Worm (Caenorhabditis elegans) whole organism, late embryonic: ENCODE results near the gene T13C2.2.

Experiments
- C08G9.2 ChIP-seq: sonication (generic microtip); optimal IDR thresholded peaks from 2 replicates; lab custom pipeline; 2016; ENCODE audit warnings: mild to moderate bottlenecking, missing genetic modification characterization, moderate library complexity, missing compliant biosample characterization
- ceh-24 ChIP-seq: sonication (generic microtip); optimal IDR thresholded peaks from 2 replicates; lab custom pipeline; 2016; ENCODE audit warnings: mild to moderate bottlenecking, missing genetic modification characterization, missing compliant biosample characterization
- ceh-31 ChIP-seq: sonication (generic microtip); optimal IDR thresholded peaks from 2 replicates; lab custom pipeline; 2016; ENCODE audit warnings: missing genetic modification characterization, missing compliant biosample characterization
- mec-3 ChIP-seq: sonication (generic microtip); optimal IDR thresholded peaks from 2 replicates; lab custom pipeline; 2016; ENCODE audit warnings: borderline replicate concordance, missing genetic modification characterization, missing compliant biosample characterization
- nfya-1 ChIP-seq: sonication (generic microtip); optimal IDR thresholded peaks from 2 replicates; lab custom pipeline; 2017; ENCODE audit warnings: missing genetic modification characterization, mild to moderate bottlenecking, missing compliant biosample characterization, antibody characterized with exemption, moderate library complexity
- pha-2 ChIP-seq: sonication (generic microtip); optimal IDR thresholded peaks from 2 replicates; lab custom pipeline; 2017; ENCODE audit warnings: mild to moderate bottlenecking, missing genetic modification characterization, missing compliant biosample characterization
- pha-4 ChIP-seq: fragments of 150-350 bp; optimal IDR thresholded peaks from 2 replicates; lab custom pipeline; 2018; ENCODE audit warnings: missing biosample characterization, missing genetic modification reagents, missing genetic modification characterization
- ttx-3 ChIP-seq: sonication (generic microtip); optimal IDR thresholded peaks from 2 replicates; lab custom pipeline; 2016; ENCODE audit warnings: missing genetic modification reagents, missing genetic modification characterization, missing compliant biosample characterization

DNA sequence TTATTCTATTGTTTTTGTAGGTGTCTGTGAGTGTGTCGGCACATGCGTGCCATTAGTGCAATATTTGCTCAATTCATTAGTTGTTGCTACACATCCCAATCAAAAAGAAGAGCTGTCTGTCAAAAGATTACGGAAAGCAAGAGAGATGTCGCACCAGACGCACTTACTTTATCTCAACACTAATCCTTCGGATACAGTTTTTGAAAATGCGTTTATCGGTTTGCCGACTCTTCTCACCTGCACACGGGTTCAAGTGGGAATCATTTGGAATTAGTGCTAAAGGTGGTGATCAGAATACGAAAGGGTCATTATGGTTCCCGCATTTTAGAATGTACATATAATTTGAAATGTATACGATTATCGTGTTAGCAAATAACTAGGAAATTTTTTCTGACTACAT is 9.3 kb downstream of the T13C2.2 start:
- TF ChIP-seq ceh-24 (tag; lab: Kevin White, UChicago) (no peak), ttx-3 (tag; lab: Kevin White, UChicago) (no peak), nfya-1 (tag; lab: Kevin White, UChicago) (no peak), pha-4 (tag; lab: Kevin White, UChicago) (no peak), C08G9.2 (tag; lab: Kevin White, UChicago) (no peak), ceh-31 (tag; lab: Kevin White, UChicago) (no peak), mec-3 (tag; lab: Kevin White, UChicago) (no peak), pha-2 (tag; lab: Kevin White, UChicago) (no peak)
